Worm (Caenorhabditis elegans) whole organism, L3 larva: ENCODE results near the gene mlcd-1.

Source experiments
- zag-1 ChIP-seq: fragments of 150-350 bp; optimal IDR thresholded peaks from 2 replicates; lab custom pipeline; 2014; ENCODE audit warnings: missing biosample characterization, missing genetic modification characterization
- ztf-11 ChIP-seq: fragments of 150-350 bp; optimal IDR thresholded peaks from 2 replicates; lab custom pipeline; 2014; ENCODE audit warnings: missing biosample characterization, missing genetic modification characterization

DNA sequence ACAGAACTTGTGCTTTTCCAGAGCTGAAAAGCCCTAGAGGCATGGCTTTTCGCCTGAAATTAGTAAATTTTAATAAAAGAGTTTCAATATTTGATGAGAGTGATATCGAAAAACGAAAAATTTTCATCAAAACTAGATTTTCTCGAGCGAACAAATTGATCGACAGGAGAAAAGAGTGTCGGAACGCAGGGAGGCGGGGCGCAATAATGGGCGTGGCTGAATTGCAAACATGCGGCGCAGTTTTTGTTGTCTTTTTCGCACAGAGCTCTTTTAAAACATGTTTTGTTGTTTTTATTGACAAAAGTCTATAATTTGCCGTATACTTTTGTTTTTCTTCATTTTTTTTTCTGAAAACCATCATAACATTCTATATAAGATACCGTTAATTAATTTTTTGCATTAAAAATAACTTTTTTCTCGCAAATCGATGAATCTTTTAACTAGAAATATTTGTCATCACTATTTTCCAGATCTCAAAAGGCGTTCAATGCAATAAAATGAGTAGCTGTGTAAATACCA, 10.5 kb upstream of the mlcd-1 start, which contains the start of the genes sel-5 and wdr-48:
- no peak for TF ChIP-seq zag-1 (tag; lab: Kevin White, UChicago)
- no peak for TF ChIP-seq ztf-11 (tag; lab: Kevin White, UChicago)
